Worm (Caenorhabditis elegans): ENCODE data around the gene cat-2.

DNA sequence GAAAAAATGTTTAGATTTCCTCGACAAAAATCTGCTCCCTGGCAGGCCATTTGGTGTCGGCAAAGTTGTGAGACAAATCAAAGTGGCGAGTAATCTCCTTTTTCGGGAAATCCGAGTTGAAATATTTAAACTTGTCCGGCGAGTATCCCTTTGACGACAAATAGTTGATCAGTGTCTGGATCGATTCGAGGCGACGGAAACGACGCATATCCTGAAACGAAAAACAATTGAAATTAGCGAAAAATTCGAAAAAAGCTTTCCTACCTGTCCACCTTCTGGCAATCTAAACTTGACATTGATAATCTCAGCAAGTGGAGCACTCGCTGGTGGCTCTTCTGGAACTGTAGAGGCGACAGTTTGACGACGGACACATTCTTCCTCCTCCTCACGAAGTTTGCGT, 40.3 kb upstream of the cat-2 start:
- TF ChIP-seq ces-1 (GFP tag; optimal IDR thresholded peaks at IDR 0.05) = no peak
- no peak for TF ChIP-seq elt-1 (tag; optimal IDR thresholded peaks at IDR 0.05; ENCODE audit: borderline replicate concordance, insufficient read depth)
- no peak for TF ChIP-seq nhr-76 (tag; optimal IDR thresholded peaks at IDR 0.05)
- TF ChIP-seq unc-62 (GFP tag; optimal IDR thresholded peaks at IDR 0.05) = no peak
- no peak for TF ChIP-seq snpc-4 (tag; optimal IDR thresholded peaks at IDR 0.05)
- TF ChIP-seq hlh-1 (tag; optimal IDR thresholded peaks at IDR 0.05) = no peak
- TF ChIP-seq ztf-11 (tag; optimal IDR thresholded peaks at IDR 0.05) = no peak

Data from whole organism, mixed stage, embryonic.